Fruit fly (Drosophila melanogaster) whole organism, embryonic: ENCODE results near the gene fzo.
A peak's percentile ranks its signal among the peaks of the same experiment; 100 is the strongest.

Experiments used
- BEAF-32 ChIP-seq: fragments of 200-800 bp; sonication (Bioruptor generic); optimal IDR thresholded peaks from 3 replicates; lab custom pipeline; 2017; ENCODE audit warnings: missing biosample characterization, missing genetic modification characterization, mild to moderate bottlenecking, moderate library complexity, missing genetic modification reagents
- CG10209 ChIP-seq: fragments of 200-800 bp; sonication (Bioruptor generic); optimal IDR thresholded peaks from 3 replicates; lab custom pipeline; 2017; ENCODE audit warnings: missing biosample characterization, mild to moderate bottlenecking, missing genetic modification characterization, missing genetic modification reagents
- CG10366 ChIP-seq: fragments of 200-800 bp; sonication (Bioruptor generic); IDR thresholded peaks from 2 replicates; pipeline ENCODE4 v1.3.6; 2022; ENCODE audit warnings: missing biosample characterization, missing genetic modification characterization
- CG11247 ChIP-seq: fragments of 200-800 bp; sonication (Bioruptor generic); IDR thresholded peaks from 2 replicates; pipeline ENCODE4 v1.3.6; 2022; ENCODE audit warnings: missing biosample characterization, missing genetic modification characterization
- CG11456 ChIP-seq: fragments of 200-800 bp; sonication (Bioruptor generic); IDR thresholded peaks from 3 replicates; pipeline ENCODE4 v1.3.6; 2022; ENCODE audit warnings: missing biosample characterization, missing genetic modification characterization
- CG11560 ChIP-seq: fragments of 200-800 bp; sonication (Bioruptor generic); IDR thresholded peaks from 3 replicates; pipeline ENCODE4 v1.3.6; 2022; ENCODE audit warnings: missing biosample characterization, missing genetic modification characterization
- CG13424 ChIP-seq: fragments of 200-800 bp; sonication (Bioruptor generic); optimal IDR thresholded peaks from 2 replicates; lab custom pipeline; 2019; ENCODE audit warnings: missing biosample characterization, mild to moderate bottlenecking, missing genetic modification characterization, moderate library complexity
- CG14667 ChIP-seq: fragments of 200-800 bp; sonication (Bioruptor generic); IDR thresholded peaks from 2 replicates; pipeline ENCODE4 v1.3.6; 2022; ENCODE audit warnings: missing biosample characterization, missing genetic modification characterization
- CG14965 ChIP-seq: fragments of 200-800 bp; sonication (Bioruptor generic); optimal IDR thresholded peaks from 2 replicates; lab custom pipeline; 2016; ENCODE audit warnings: missing biosample characterization, missing genetic modification characterization, borderline replicate concordance
- CG15479 ChIP-seq: fragments of 200-800 bp; sonication (Bioruptor generic); optimal IDR thresholded peaks from 3 replicates; lab custom pipeline; 2019; ENCODE audit warnings: missing biosample characterization, mild to moderate bottlenecking, missing genetic modification characterization, moderate library complexity
- CG1602 ChIP-seq: fragments of 200-800 bp; sonication (Bioruptor generic); optimal IDR thresholded peaks from 3 replicates; lab custom pipeline; 2016; ENCODE audit warnings: missing biosample characterization, missing genetic modification characterization
- CG16779 ChIP-seq: fragments of 200-800 bp; sonication (Bioruptor generic); IDR thresholded peaks from 2 replicates; pipeline ENCODE4 v1.3.6; 2022; ENCODE audit warnings: missing biosample characterization, missing genetic modification characterization
- CG17361 ChIP-seq: fragments of 200-800 bp; sonication (Bioruptor generic); IDR thresholded peaks from 3 replicates; pipeline ENCODE4 v1.3.6; 2022; ENCODE audit warnings: missing biosample characterization, missing genetic modification characterization
- CG17802 ChIP-seq: fragments of 200-800 bp; sonication (Bioruptor generic); optimal IDR thresholded peaks from 2 replicates; lab custom pipeline; 2018; ENCODE audit warnings: missing biosample characterization, mild to moderate bottlenecking, missing genetic modification characterization, moderate library complexity
- CG18011 ChIP-seq: fragments of 200-800 bp; sonication (Bioruptor generic); optimal IDR thresholded peaks from 2 replicates; lab custom pipeline; 2017; ENCODE audit warnings: missing biosample characterization, missing genetic modification characterization, mild to moderate bottlenecking, moderate library complexity, missing genotype
- CG18619 ChIP-seq: fragments of 200-800 bp; sonication (Bioruptor generic); optimal IDR thresholded peaks from 3 replicates; lab custom pipeline; 2017; ENCODE audit warnings: missing biosample characterization, mild to moderate bottlenecking, missing genetic modification characterization
- CG31224 ChIP-seq: fragments of 200-800 bp; sonication (Bioruptor generic); IDR thresholded peaks from 2 replicates; pipeline ENCODE4 v1.3.6; 2022; ENCODE audit warnings: missing biosample characterization, missing genetic modification characterization
- CG6813 ChIP-seq: fragments of 200-800 bp; sonication (Bioruptor generic); optimal IDR thresholded peaks from 2 replicates; lab custom pipeline; 2017; ENCODE audit warnings: missing biosample characterization, missing genetic modification characterization, mild to moderate bottlenecking, moderate library complexity, missing genetic modification reagents
- CG7372 ChIP-seq: fragments of 200-800 bp; sonication (Bioruptor generic); IDR thresholded peaks from 2 replicates; pipeline ENCODE4 v1.3.6; 2022; ENCODE audit warnings: missing biosample characterization, missing genetic modification characterization
- Chrac-16 ChIP-seq: fragments of 200-800 bp; sonication (Bioruptor generic); optimal IDR thresholded peaks from 3 replicates; lab custom pipeline; 2016; ENCODE audit warnings: missing biosample characterization, missing genetic modification characterization
- Elba2 ChIP-seq: fragments of 200-800 bp; sonication (Bioruptor generic); optimal IDR thresholded peaks from 3 replicates; lab custom pipeline; 2016; ENCODE audit warnings: missing biosample characterization, missing genetic modification characterization
- Fer3 ChIP-seq: fragments of 200-800 bp; sonication (Bioruptor generic); optimal IDR thresholded peaks from 2 replicates; lab custom pipeline; 2018; ENCODE audit warnings: missing biosample characterization, mild to moderate bottlenecking, missing genetic modification characterization, moderate library complexity
- Hey ChIP-seq: fragments of 200-800 bp; sonication (Bioruptor generic); optimal IDR thresholded peaks from 3 replicates; lab custom pipeline; 2018; ENCODE audit warnings: missing biosample characterization, mild to moderate bottlenecking, missing genetic modification characterization
- Hmr ChIP-seq: fragments of 200-800 bp; sonication (Bioruptor generic); optimal IDR thresholded peaks from 3 replicates; lab custom pipeline; 2017; ENCODE audit warnings: mild to moderate bottlenecking, missing biosample characterization, missing genetic modification reagents, missing genetic modification characterization
- Hr39 ChIP-seq: fragments of >200 bp; optimal IDR thresholded peaks from 2 replicates; lab custom pipeline; 2017
- Hsf ChIP-seq: fragments of 200-800 bp; sonication (Bioruptor generic); optimal IDR thresholded peaks from 3 replicates; lab custom pipeline; 2016; ENCODE audit warnings: missing biosample characterization, missing genetic modification characterization
- Lim3 ChIP-seq: fragments of 200-800 bp; sonication (Bioruptor generic); IDR thresholded peaks from 2 replicates; pipeline ENCODE4 v1.3.6; 2022; ENCODE audit warnings: missing biosample characterization, missing genetic modification characterization
- MBD-R2 ChIP-seq: fragments of 200-800 bp; sonication (Bioruptor generic); IDR thresholded peaks from 2 replicates; pipeline ENCODE4 v1.3.6; 2022; ENCODE audit warnings: missing biosample characterization, missing genetic modification characterization
- Neu2 ChIP-seq: fragments of 200-800 bp; sonication (Bioruptor generic); optimal IDR thresholded peaks from 3 replicates; lab custom pipeline; 2016; ENCODE audit warnings: missing biosample characterization, missing genetic modification characterization, borderline replicate concordance
- Pdp1 ChIP-seq, 2 experiments: fragments of 200-800 bp; sonication (Bioruptor generic); optimal IDR thresholded peaks; 3 replicates each; lab custom pipeline; 2016; ENCODE audit warnings: missing biosample characterization in 2 of 2, missing genetic modification characterization in 2 of 2, mild to moderate bottlenecking in 1 of 2, moderate library complexity in 1 of 2
- ara ChIP-seq: fragments of 200-800 bp; sonication (Bioruptor generic); IDR thresholded peaks from 2 replicates; pipeline ENCODE4 v1.3.6; 2022; ENCODE audit warnings: missing biosample characterization, missing genetic modification characterization
- cad ChIP-seq: fragments of >200 bp; optimal IDR thresholded peaks from 2 replicates; lab custom pipeline; 2017; ENCODE audit warnings: missing biosample characterization, missing genetic modification characterization
- ci ChIP-seq: fragments of 200-800 bp; sonication (Bioruptor generic); IDR thresholded peaks from 3 replicates; pipeline ENCODE4 v1.3.6; 2022; ENCODE audit warnings: missing biosample characterization, missing genetic modification characterization
- da ChIP-seq: fragments of 200-800 bp; sonication (Bioruptor generic); optimal IDR thresholded peaks from 2 replicates; lab custom pipeline; 2016; ENCODE audit warnings: missing biosample characterization, missing genetic modification characterization
- dysf ChIP-seq: fragments of 200-800 bp; sonication (Bioruptor generic); IDR thresholded peaks from 3 replicates; pipeline ENCODE4 v1.3.6; 2022; ENCODE audit warnings: missing biosample characterization, missing genetic modification characterization
- h ChIP-seq: fragments of >200 bp; optimal IDR thresholded peaks from 2 replicates; lab custom pipeline; 2017
- hth ChIP-seq: fragments of >200 bp; optimal IDR thresholded peaks from 2 replicates; lab custom pipeline; 2017; ENCODE audit warnings: inconsistent platforms
- inv ChIP-seq: fragments of 200-800 bp; sonication (Bioruptor generic); IDR thresholded peaks from 2 replicates; pipeline ENCODE4 v1.3.6; 2022; ENCODE audit warnings: missing biosample characterization, missing genetic modification characterization; ENCODE audit not compliant: partially characterized antibody
- lola ChIP-seq, 3 experiments: fragments of >200 bp in 2 of 3; fragments of 200-800 bp in 1 of 3; sonication (Bioruptor generic) in 1 of 3; optimal IDR thresholded peaks; 2 replicates each; lab custom pipeline; 2017 to 2019; ENCODE audit warnings: missing biosample characterization in 3 of 3, missing genetic modification characterization in 3 of 3, mild to moderate bottlenecking in 1 of 3, moderate library complexity in 1 of 3
- mam ChIP-seq: fragments of 200-800 bp; sonication (Bioruptor generic); optimal IDR thresholded peaks from 3 replicates; lab custom pipeline; 2016; ENCODE audit warnings: missing biosample characterization, missing genetic modification characterization
- mld ChIP-seq: fragments of 200-800 bp; sonication (Bioruptor generic); IDR thresholded peaks from 3 replicates; pipeline ENCODE4 v1.3.6; 2022; ENCODE audit warnings: missing biosample characterization, missing genetic modification characterization; ENCODE audit not compliant: partially characterized antibody
- prd ChIP-seq, 3 experiments: fragments of >200 bp in 2 of 3; fragments of 200-800 bp in 1 of 3; sonication (Bioruptor generic) in 1 of 3; optimal IDR thresholded peaks in 2 of 3; IDR thresholded peaks in 1 of 3; 2 replicates in 2 of 3; 3 replicates in 1 of 3; pipeline versions ENCODE4 v1.3.6 to Lab custom; 2017 to 2022; ENCODE audit warnings: missing biosample characterization in 1 of 3, missing genetic modification characterization in 1 of 3
- sens ChIP-seq: fragments of 200-800 bp; sonication (Bioruptor generic); peaks from one replicate; lab custom pipeline; 2016; ENCODE audit warnings: missing biosample characterization, missing genetic modification characterization
- slou ChIP-seq: fragments of 200-800 bp; sonication (Bioruptor generic); optimal IDR thresholded peaks from 3 replicates; lab custom pipeline; 2016; ENCODE audit warnings: missing biosample characterization, missing genetic modification characterization
- tio ChIP-seq: fragments of 200-800 bp; sonication (Bioruptor generic); optimal IDR thresholded peaks from 2 replicates; lab custom pipeline; 2017; ENCODE audit warnings: missing biosample characterization, missing genetic modification characterization, inconsistent platforms
- trh ChIP-seq: fragments of 200-800 bp; sonication (Bioruptor generic); optimal IDR thresholded peaks from 2 replicates; lab custom pipeline; 2016; ENCODE audit warnings: missing biosample characterization, missing genetic modification characterization
- twi ChIP-seq: fragments of 200-800 bp; optimal IDR thresholded peaks from 2 replicates; lab custom pipeline; 2019; ENCODE audit warnings: missing biosample characterization, mild to moderate bottlenecking, missing genetic modification characterization, moderate library complexity
- usp ChIP-seq: fragments of >200 bp; optimal IDR thresholded peaks from 2 replicates; lab custom pipeline; 2017; ENCODE audit warnings: missing biosample characterization, missing genetic modification characterization
- vfl ChIP-seq: fragments of 200-800 bp; sonication (Bioruptor generic); optimal IDR thresholded peaks from 2 replicates; lab custom pipeline; 2016; ENCODE audit warnings: missing biosample characterization, missing genetic modification characterization
- vvl ChIP-seq: fragments of 200-800 bp; sonication (Bioruptor generic); IDR thresholded peaks from 2 replicates; pipeline ENCODE4 v1.3.6; 2022; ENCODE audit warnings: missing biosample characterization, missing genetic modification characterization
- wek ChIP-seq: fragments of 200-800 bp; sonication (Bioruptor generic); optimal IDR thresholded peaks from 3 replicates; lab custom pipeline; 2018; ENCODE audit warnings: missing biosample characterization, mild to moderate bottlenecking, missing genetic modification characterization, moderate library complexity

Gene fzo

dm6 chr3R:23211745-23212254 lies 8.0 kb upstream of the fzo start (continued):
- TF ChIP-seq CG6813 (GFP tag; lab: Kevin White, UChicago) (peak; percentile 39), Elba2 (GFP tag; lab: Kevin White, UChicago) (no peak), MBD-R2 (0 out of 2 replicates have a peak, but pooled peaks have one; percentile 17), CG16779 (GFP tag; lab: Robert Waterston, UW) (no peak), trh (GFP tag; lab: Kevin White, UChicago) (no peak), CG18619 (GFP tag; lab: Kevin White, UChicago) (peak; percentile 29), Pdp1 (GFP tag; optimal IDR thresholded peaks at IDR 0.05; lab: Kevin White, UChicago) (peak; percentile 40 to 52), wek (GFP tag; lab: Kevin White, UChicago) (no peak), Chrac-16 (GFP tag; lab: Kevin White, UChicago) (peak; percentile 21), CG11247 (GFP tag; lab: Robert Waterston, UW) (peak; percentile 20; the same call in 1 of the 2 replicates), cad (no peak), CG13424 (tag; lab: Kevin White, UChicago) (peak; percentile 65), sens (GFP tag; lab: Kevin White, UChicago) (peak; percentile 92), CG7372 (GFP tag; lab: Robert Waterston, UW) (no peak), inv (GFP tag; lab: Robert Waterston, UW) (no peak), CG11560 (no peak; the same call in 2 of the 3 replicates), BEAF-32 (GFP tag; lab: Kevin White, UChicago) (no peak), mld (no peak), prd (optimal IDR thresholded peaks at IDR 0.05; lab: Kevin White, UChicago) (no peak), prd (GFP tag; IDR thresholded peaks at IDR 0.05; lab: Robert Waterston, UW) (peak; percentile 42; the same call in 1 of the 3 replicates), ci (GFP tag; lab: Robert Waterston, UW) (no peak), twi (no peak), CG18011 (GFP tag; lab: Kevin White, UChicago) (no peak), Hmr (peak; percentile 74), usp (no peak), slou (GFP tag; lab: Kevin White, UChicago) (no peak), CG17361 (GFP tag; lab: Robert Waterston, UW) (peak; percentile 72), Neu2 (no peak), Fer3 (tag; lab: Kevin White, UChicago) (peak; percentile 55), CG31224 (GFP tag; lab: Robert Waterston, UW) (no peak), CG17802 (tag; lab: Kevin White, UChicago) (no peak), hth (no peak), Hsf (GFP tag; lab: Kevin White, UChicago) (no peak), CG1602 (GFP tag; lab: Kevin White, UChicago) (peak; percentile 8), CG15479 (GFP tag; lab: Kevin White, UChicago) (no peak), vfl (GFP tag; lab: Kevin White, UChicago) (no peak), Hr39 (lab: Kevin White, UChicago) (no peak), da (GFP tag; lab: Kevin White, UChicago) (no peak), CG10209 (peak; percentile 30), mam (GFP tag; lab: Kevin White, UChicago) (peak; percentile 64), tio (GFP tag; lab: Kevin White, UChicago) (peak; percentile 3), CG10366 (GFP tag; lab: Robert Waterston, UW) (peak; percentile 15; the same call in 1 of the 2 replicates), vvl (GFP tag; lab: Robert Waterston, UW) (peak; percentile 75), lola (GFP tag; optimal IDR thresholded peaks at IDR 0.05; lab: Kevin White, UChicago) (peak in 1 of 3 experiments; percentile 50), ara (no peak; the same call in 1 of the 2 replicates), Lim3 (GFP tag; lab: Robert Waterston, UW) (no peak), dysf (GFP tag; lab: Robert Waterston, UW) (peak; percentile 73), CG11456 (no peak), h (lab: Kevin White, UChicago) (no peak), CG14965 (GFP tag; lab: Kevin White, UChicago) (no peak), Hey (tag; lab: Kevin White, UChicago) (peak; percentile 12), CG14667 (GFP tag; lab: Robert Waterston, UW) (no peak)
